Fruit fly (Drosophila melanogaster): ENCODE results near the gene Cpr66D.

DNA sequence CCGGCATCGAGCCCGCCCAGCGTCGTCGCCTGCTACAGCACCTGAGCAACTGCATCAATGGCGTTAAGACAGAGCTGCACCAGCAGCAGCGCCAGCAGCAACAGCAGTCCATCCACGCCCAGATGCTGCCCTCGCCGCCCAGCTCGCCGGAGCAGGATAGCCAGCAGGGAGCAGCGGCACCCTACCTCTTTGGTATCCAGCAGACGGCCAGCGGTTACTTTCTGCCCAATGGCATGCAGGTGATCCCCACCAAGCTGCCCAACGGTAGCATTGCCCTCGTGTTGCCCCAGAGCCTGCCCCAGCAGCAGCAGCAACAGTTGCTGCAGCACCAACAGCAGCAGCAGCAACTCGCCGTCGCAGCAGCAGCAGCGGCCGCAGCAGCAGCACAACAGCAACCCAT is 37.5 kb downstream of the Cpr66D start:
- TF ChIP-seq usp (GFP tag; optimal IDR thresholded peaks at IDR 0.05) (no peak), Dll (optimal IDR thresholded peaks at IDR 0.05) (no peak), EcR (GFP tag; optimal IDR thresholded peaks at IDR 0.05) (no peak), pan (optimal IDR thresholded peaks at IDR 0.05) (no peak), psq (optimal IDR thresholded peaks at IDR 0.05) (no peak)
